Fruit fly (Drosophila melanogaster) whole organism, embryonic: ENCODE results near the gene CG42764.

Source experiments
- Antp ChIP-seq: fragments of 200-800 bp; sonication (Bioruptor generic); optimal IDR thresholded peaks from 3 replicates; lab custom pipeline; 2016; ENCODE audit warnings: missing biosample characterization, missing genetic modification characterization
- BEAF-32 ChIP-seq: fragments of 200-800 bp; sonication (Bioruptor generic); optimal IDR thresholded peaks from 3 replicates; lab custom pipeline; 2017; ENCODE audit warnings: missing biosample characterization, missing genetic modification characterization, mild to moderate bottlenecking, moderate library complexity, missing genetic modification reagents
- CG10321 ChIP-seq: fragments of 200-800 bp; sonication (Bioruptor generic); IDR thresholded peaks from 2 replicates; pipeline ENCODE4 v1.3.6; 2022; ENCODE audit warnings: missing biosample characterization, missing genetic modification characterization
- CG10565 ChIP-seq: fragments of 200-800 bp; sonication (Bioruptor generic); optimal IDR thresholded peaks from 3 replicates; lab custom pipeline; 2016; ENCODE audit warnings: missing biosample characterization, mild to moderate bottlenecking, missing genetic modification characterization
- CG11723 ChIP-seq: fragments of 200-800 bp; sonication (Bioruptor generic); optimal IDR thresholded peaks from 2 replicates; lab custom pipeline; 2017; ENCODE audit warnings: missing biosample characterization, mild to moderate bottlenecking, missing genetic modification characterization
- CG12219 ChIP-seq: fragments of 200-800 bp; sonication (Bioruptor generic); optimal IDR thresholded peaks from 3 replicates; lab custom pipeline; 2018; ENCODE audit warnings: missing biosample characterization, mild to moderate bottlenecking, missing genetic modification characterization
- CG13624 ChIP-seq: fragments of 200-800 bp; sonication (Bioruptor generic); optimal IDR thresholded peaks from 2 replicates; lab custom pipeline; 2016; ENCODE audit warnings: missing biosample characterization, missing genetic modification characterization
- CG13894 ChIP-seq: fragments of 200-800 bp; sonication (Bioruptor generic); optimal IDR thresholded peaks from 3 replicates; lab custom pipeline; 2018; ENCODE audit warnings: missing biosample characterization, mild to moderate bottlenecking, missing genetic modification characterization, moderate library complexity
- CG14050 ChIP-seq: fragments of 200-800 bp; sonication (Bioruptor generic); IDR thresholded peaks from 3 replicates; pipeline ENCODE4 v1.3.6; 2022; ENCODE audit warnings: missing biosample characterization, missing genetic modification characterization
- CG15269 ChIP-seq: fragments of 200-800 bp; sonication (Bioruptor generic); optimal IDR thresholded peaks from 2 replicates; lab custom pipeline; 2018; ENCODE audit warnings: missing biosample characterization, mild to moderate bottlenecking, missing genetic modification characterization, moderate library complexity
- CG16779 ChIP-seq: fragments of 200-800 bp; sonication (Bioruptor generic); IDR thresholded peaks from 2 replicates; pipeline ENCODE4 v1.3.6; 2022; ENCODE audit warnings: missing biosample characterization, missing genetic modification characterization
- CG16863 ChIP-seq: fragments of 200-800 bp; sonication (Bioruptor generic); optimal IDR thresholded peaks from 3 replicates; lab custom pipeline; 2016; ENCODE audit warnings: missing biosample characterization, missing genetic modification characterization
- CG17385 ChIP-seq: fragments of 200-800 bp; sonication (Bioruptor generic); optimal IDR thresholded peaks from 3 replicates; lab custom pipeline; 2018; ENCODE audit warnings: missing biosample characterization, mild to moderate bottlenecking, missing genetic modification characterization
- CG2678 ChIP-seq: fragments of 200-800 bp; sonication (Bioruptor generic); optimal IDR thresholded peaks from 3 replicates; lab custom pipeline; 2019; ENCODE audit warnings: missing biosample characterization, mild to moderate bottlenecking, missing genetic modification characterization, moderate library complexity
- CG3847 ChIP-seq: fragments of 200-800 bp; sonication (Bioruptor generic); IDR thresholded peaks from 2 replicates; pipeline ENCODE4 v1.3.6; 2022; ENCODE audit warnings: missing biosample characterization, missing genetic modification characterization
- CG42726 ChIP-seq: fragments of 200-800 bp; sonication (Bioruptor generic); IDR thresholded peaks from 2 replicates; pipeline ENCODE4 v1.3.6; 2022; ENCODE audit warnings: missing biosample characterization, missing genetic modification characterization; ENCODE audit not compliant: partially characterized antibody
- CG5245 ChIP-seq: fragments of 200-800 bp; sonication (Bioruptor generic); optimal IDR thresholded peaks from 3 replicates; lab custom pipeline; 2016; ENCODE audit warnings: missing biosample characterization, missing genetic modification characterization
- CG6254 ChIP-seq: fragments of 200-800 bp; sonication (Bioruptor generic); optimal IDR thresholded peaks from 3 replicates; lab custom pipeline; 2017; ENCODE audit warnings: mild to moderate bottlenecking, missing biosample characterization, missing genetic modification reagents, missing genetic modification characterization
- CG7271 ChIP-seq: fragments of 200-800 bp; sonication (Bioruptor generic); optimal IDR thresholded peaks from 2 replicates; lab custom pipeline; 2018; ENCODE audit warnings: missing biosample characterization, mild to moderate bottlenecking, missing genetic modification characterization, moderate library complexity
- CG7372 ChIP-seq: fragments of 200-800 bp; sonication (Bioruptor generic); IDR thresholded peaks from 2 replicates; pipeline ENCODE4 v1.3.6; 2022; ENCODE audit warnings: missing biosample characterization, missing genetic modification characterization
- CG8290 ChIP-seq, 3 experiments: fragments of 200-800 bp; sonication (Bioruptor generic); optimal IDR thresholded peaks; 2 replicates each; lab custom pipeline; 2016 to 2019; ENCODE audit warnings: missing biosample characterization in 3 of 3, missing genetic modification characterization in 3 of 3, mild to moderate bottlenecking in 2 of 3, moderate library complexity in 1 of 3
- CTCF ChIP-seq: fragments of 200-800 bp; sonication (Bioruptor generic); optimal IDR thresholded peaks from 2 replicates; lab custom pipeline; 2017; ENCODE audit warnings: missing biosample characterization, mild to moderate bottlenecking, missing genetic modification characterization, moderate library complexity
- Doc3 ChIP-seq: fragments of 200-800 bp; sonication (Bioruptor generic); IDR thresholded peaks from 3 replicates; pipeline ENCODE4 v1.3.6; 2022; ENCODE audit warnings: missing biosample characterization, missing genetic modification characterization; ENCODE audit not compliant: partially characterized antibody
- E2f1 ChIP-seq: fragments of 200-800 bp; sonication (Bioruptor generic); IDR thresholded peaks from 2 replicates; pipeline ENCODE4 v1.3.6; 2022; ENCODE audit warnings: missing biosample characterization, missing genetic modification characterization
- Fer3 ChIP-seq: fragments of 200-800 bp; sonication (Bioruptor generic); optimal IDR thresholded peaks from 2 replicates; lab custom pipeline; 2018; ENCODE audit warnings: missing biosample characterization, mild to moderate bottlenecking, missing genetic modification characterization, moderate library complexity
- HLH3B ChIP-seq: fragments of 200-800 bp; sonication (Bioruptor generic); IDR thresholded peaks from 2 replicates; pipeline ENCODE4 v1.3.6; 2022; ENCODE audit warnings: missing biosample characterization, missing genetic modification characterization
- Lpt ChIP-seq: fragments of >200 bp; optimal IDR thresholded peaks from 2 replicates; lab custom pipeline; 2018; ENCODE audit warnings: missing biosample characterization, missing genetic modification characterization
- MTF-1 ChIP-seq: fragments of 200-800 bp; sonication (Bioruptor generic); optimal IDR thresholded peaks from 2 replicates; lab custom pipeline; 2018; ENCODE audit warnings: missing biosample characterization, mild to moderate bottlenecking, missing genetic modification characterization, borderline replicate concordance
- Nf-YA ChIP-seq: fragments of 200-800 bp; sonication (Bioruptor generic); IDR thresholded peaks from 2 replicates; pipeline ENCODE4 v1.3.6; 2022; ENCODE audit warnings: missing biosample characterization, missing genetic modification characterization
- Oli ChIP-seq: fragments of 200-800 bp; sonication (Bioruptor generic); optimal IDR thresholded peaks from 2 replicates; lab custom pipeline; 2018; ENCODE audit warnings: missing biosample characterization, mild to moderate bottlenecking, missing genetic modification characterization, moderate library complexity
- Scr ChIP-seq: fragments of 200-800 bp; sonication (Bioruptor generic); IDR thresholded peaks from 2 replicates; pipeline ENCODE4 v1.3.6; 2022; ENCODE audit warnings: missing biosample characterization, missing genetic modification characterization; ENCODE audit not compliant: partially characterized antibody
- dm ChIP-seq: fragments of 200-800 bp; sonication (Bioruptor generic); optimal IDR thresholded peaks from 3 replicates; lab custom pipeline; 2016; ENCODE audit warnings: missing biosample characterization, missing genetic modification characterization
- dmrt11E ChIP-seq: fragments of 200-800 bp; sonication (Bioruptor generic); optimal IDR thresholded peaks from 3 replicates; lab custom pipeline; 2018; ENCODE audit warnings: missing biosample characterization, mild to moderate bottlenecking, missing genetic modification characterization, moderate library complexity
- dpn ChIP-seq, 2 experiments: fragments of 200-800 bp; sonication (Bioruptor generic); optimal IDR thresholded peaks; 3 replicates each; lab custom pipeline; 2016; ENCODE audit warnings: missing biosample characterization in 2 of 2, missing genetic modification characterization in 2 of 2
- eve ChIP-seq, 2 experiments: fragments of >200 bp; optimal IDR thresholded peaks; 2 replicates each; lab custom pipeline; 2017; ENCODE audit warnings: missing biosample characterization in 2 of 2, missing genetic modification characterization in 2 of 2
- exex ChIP-seq: fragments of 200-800 bp; sonication (Bioruptor generic); optimal IDR thresholded peaks from 4 replicates; lab custom pipeline; 2018; ENCODE audit warnings: missing biosample characterization, mild to moderate bottlenecking, missing genetic modification characterization, moderate library complexity
- hkb ChIP-seq, 2 experiments: fragments of 200-800 bp in 1 of 2; fragments of >200 bp in 1 of 2; sonication (Bioruptor generic) in 1 of 2; IDR thresholded peaks in 1 of 2; optimal IDR thresholded peaks in 1 of 2; 2 replicates each; pipeline versions ENCODE4 v1.3.6 to Lab custom; 2017 to 2022; ENCODE audit warnings: missing biosample characterization in 1 of 2, missing genetic modification characterization in 1 of 2
- hth ChIP-seq: fragments of >200 bp; optimal IDR thresholded peaks from 2 replicates; lab custom pipeline; 2017; ENCODE audit warnings: inconsistent platforms
- lilli ChIP-seq: fragments of 200-800 bp; sonication (Bioruptor generic); optimal IDR thresholded peaks from 3 replicates; lab custom pipeline; 2016; ENCODE audit warnings: missing biosample characterization, missing genetic modification characterization
- lmd ChIP-seq: fragments of 200-800 bp; sonication (Bioruptor generic); IDR thresholded peaks from 2 replicates; pipeline ENCODE4 v1.3.6; 2022; ENCODE audit warnings: missing biosample characterization, missing genetic modification characterization
- nau ChIP-seq: fragments of 200-800 bp; sonication (Bioruptor generic); optimal IDR thresholded peaks from 3 replicates; lab custom pipeline; 2017; ENCODE audit warnings: missing biosample characterization, mild to moderate bottlenecking, missing genetic modification characterization, missing genetic modification reagents
- pho ChIP-seq: fragments of 200-800 bp; sonication (Bioruptor generic); optimal IDR thresholded peaks from 2 replicates; lab custom pipeline; 2016; ENCODE audit warnings: missing biosample characterization, missing genetic modification characterization
- pita ChIP-seq: fragments of 200-800 bp; sonication (Bioruptor generic); optimal IDR thresholded peaks from 2 replicates; lab custom pipeline; 2017; ENCODE audit warnings: missing biosample characterization, mild to moderate bottlenecking, missing genetic modification characterization
- pros ChIP-seq: fragments of 200-800 bp; sonication (Bioruptor generic); optimal IDR thresholded peaks from 3 replicates; lab custom pipeline; 2019; ENCODE audit warnings: missing biosample characterization, mild to moderate bottlenecking, missing genetic modification characterization, moderate library complexity
- psq ChIP-seq: fragments of 200-800 bp; sonication (Bioruptor generic); optimal IDR thresholded peaks from 2 replicates; lab custom pipeline; 2017; ENCODE audit warnings: missing biosample characterization, missing genetic modification characterization
- sens-2 ChIP-seq: fragments of 200-800 bp; sonication (Bioruptor generic); IDR thresholded peaks from 2 replicates; pipeline ENCODE4 v1.3.6; 2022; ENCODE audit warnings: missing biosample characterization, missing genetic modification characterization
- slbo ChIP-seq: fragments of 200-800 bp; sonication (Bioruptor generic); IDR thresholded peaks from 2 replicates; pipeline ENCODE4 v1.3.6; 2022; ENCODE audit warnings: missing biosample characterization, missing genetic modification characterization
- so ChIP-seq: fragments of 200-800 bp; sonication (Bioruptor generic); IDR thresholded peaks from 3 replicates; pipeline ENCODE4 v1.3.6; 2022; ENCODE audit warnings: missing biosample characterization, missing genetic modification characterization
- tna ChIP-seq: fragments of 200-800 bp; sonication (Bioruptor generic); IDR thresholded peaks from 2 replicates; pipeline ENCODE4 v1.3.6; 2022; ENCODE audit warnings: missing biosample characterization, missing genetic modification characterization; ENCODE audit not compliant: partially characterized antibody
- zen2 ChIP-seq: fragments of 200-800 bp; sonication (Bioruptor generic); IDR thresholded peaks from 3 replicates; pipeline ENCODE4 v1.3.6; 2022; ENCODE audit warnings: missing biosample characterization, missing genetic modification characterization; ENCODE audit not compliant: partially characterized antibody
- zf30C ChIP-seq: fragments of 200-800 bp; sonication (Bioruptor generic); optimal IDR thresholded peaks from 3 replicates; lab custom pipeline; 2018; ENCODE audit warnings: missing biosample characterization, mild to moderate bottlenecking, missing genetic modification characterization

Gene CG42764

dm6 chr3L:20474789-20475208, 9.0 kb upstream of the CG42764 start (continued):
- peak; percentile 79 for TF ChIP-seq Antp (GFP tag; lab: Kevin White, UChicago)
- peak; percentile 89 for TF ChIP-seq CG15269
- TF ChIP-seq pros = no peak
- TF ChIP-seq nau = peak; percentile 79
- TF ChIP-seq CG14050 = no peak
- no peak for TF ChIP-seq hkb (optimal IDR thresholded peaks at IDR 0.05; lab: Kevin White, UChicago)
- no peak for TF ChIP-seq hkb (GFP tag; IDR thresholded peaks at IDR 0.05; lab: Robert Waterston, UW)
- TF ChIP-seq dm (GFP tag; lab: Kevin White, UChicago) = peak; percentile 73
- peak; percentile 83 for TF ChIP-seq CG16863 (GFP tag; lab: Kevin White, UChicago)
- TF ChIP-seq Scr (GFP tag; lab: Robert Waterston, UW) = no peak
- TF ChIP-seq Fer3 (tag; lab: Kevin White, UChicago) = peak; percentile 91
- no peak for TF ChIP-seq CG42726 (GFP tag; lab: Robert Waterston, UW)
- no peak for TF ChIP-seq so (GFP tag; lab: Robert Waterston, UW)
- peak; percentile 64 for TF ChIP-seq exex
- TF ChIP-seq CG7271 (tag; lab: Kevin White, UChicago) = peak; percentile 41
- TF ChIP-seq CG16779 (GFP tag; lab: Robert Waterston, UW) = no peak
- TF ChIP-seq CG7372 (GFP tag; lab: Robert Waterston, UW) = no peak
- no peak for TF ChIP-seq Lpt (GFP tag; lab: Kevin White, UChicago)
- TF ChIP-seq pita (GFP tag; lab: Kevin White, UChicago) = no peak
- TF ChIP-seq lilli (GFP tag; lab: Kevin White, UChicago) = peak; percentile 94
- no peak for TF ChIP-seq HLH3B (GFP tag; lab: Robert Waterston, UW)
- no peak for TF ChIP-seq E2f1
- no peak for TF ChIP-seq lmd (GFP tag; lab: Robert Waterston, UW)
- peak; percentile 81 for TF ChIP-seq MTF-1 (GFP tag; lab: Kevin White, UChicago)
- peak; percentile 90 for TF ChIP-seq CG13624 (GFP tag; lab: Kevin White, UChicago)
- TF ChIP-seq pho (GFP tag; lab: Kevin White, UChicago) = peak; percentile 90
- TF ChIP-seq sens-2 = no peak
- peak; percentile 55 for TF ChIP-seq CG12219
- no peak for TF ChIP-seq eve (GFP tag; optimal IDR thresholded peaks at IDR 0.05; lab: Kevin White, UChicago)
- peak; percentile 81 for TF ChIP-seq CG5245
- TF ChIP-seq CG3847 (GFP tag; lab: Robert Waterston, UW) = no peak
- peak; percentile 52 for TF ChIP-seq dmrt11E (tag; lab: Kevin White, UChicago)
- no peak for TF ChIP-seq zen2
- TF ChIP-seq CG2678 (tag; lab: Kevin White, UChicago) = peak; percentile 89
- TF ChIP-seq Oli (tag; lab: Kevin White, UChicago) = peak; percentile 66
- peak; percentile 91 for TF ChIP-seq CG13894 (tag; lab: Kevin White, UChicago)
- TF ChIP-seq psq (GFP tag; lab: Kevin White, UChicago) = peak; percentile 82
- peak; percentile 31 for TF ChIP-seq BEAF-32
- TF ChIP-seq Doc3 (GFP tag; lab: Robert Waterston, UW) = no peak
- TF ChIP-seq dpn (GFP tag; optimal IDR thresholded peaks at IDR 0.05; lab: Kevin White, UChicago) = peak; percentile 89 to 94
- TF ChIP-seq CTCF (GFP tag; lab: Kevin White, UChicago) = peak; percentile 27
- no peak for TF ChIP-seq CG10321 (GFP tag; lab: Robert Waterston, UW)
- TF ChIP-seq tna = no peak
- peak; percentile 80 for TF ChIP-seq CG17385
- no peak for TF ChIP-seq Nf-YA (GFP tag; lab: Robert Waterston, UW)
- TF ChIP-seq hth (lab: Kevin White, UChicago) = no peak
- TF ChIP-seq zf30C (GFP tag; lab: Kevin White, UChicago) = no peak
- TF ChIP-seq CG8290 (GFP tag; optimal IDR thresholded peaks at IDR 0.05; lab: Kevin White, UChicago) = peak; percentile 63
- peak; percentile 40 to 95 for TF ChIP-seq CG8290 (tag; optimal IDR thresholded peaks at IDR 0.05; lab: Kevin White, UChicago)
- peak; percentile 59 for TF ChIP-seq CG6254 (GFP tag; lab: Kevin White, UChicago)
- TF ChIP-seq CG10565 (GFP tag; lab: Kevin White, UChicago) = no peak
- TF ChIP-seq slbo = no peak
- TF ChIP-seq CG11723 (GFP tag; lab: Kevin White, UChicago) = peak; percentile 72
